Worm (Caenorhabditis elegans) whole organism, young adult: Measurements from ENCODE around the gene nmad-1.
A peak's percentile ranks its signal among the peaks of the same experiment; 100 is the strongest.

Source experiments
- B0035.1 ChIP-seq: sonication (generic microtip); optimal IDR thresholded peaks from 2 replicates; lab custom pipeline; 2016; ENCODE audit warnings: missing genetic modification characterization, mild to moderate bottlenecking, missing compliant biosample characterization, missing genotype, missing genetic modification reagents
- B0261.1 ChIP-seq: sonication (generic microtip); optimal IDR thresholded peaks from 2 replicates; lab custom pipeline; 2016; ENCODE audit warnings: mild to moderate bottlenecking, missing genetic modification characterization, moderate library complexity, missing compliant biosample characterization
- F10E7.11 ChIP-seq: sonication (generic microtip); optimal IDR thresholded peaks from 2 replicates; lab custom pipeline; 2017; ENCODE audit warnings: mild to moderate bottlenecking, missing genetic modification characterization, moderate library complexity, missing compliant biosample characterization
- F23B12.7 ChIP-seq: sonication (generic microtip); optimal IDR thresholded peaks from 2 replicates; lab custom pipeline; 2017; ENCODE audit warnings: missing genetic modification characterization, mild to moderate bottlenecking, missing compliant biosample characterization, antibody characterized with exemption, moderate library complexity; ENCODE audit not compliant: insufficient read depth
- F33H1.4 ChIP-seq: fragments of 200-800 bp; sonication (Bioruptor generic); IDR thresholded peaks from 2 replicates; pipeline ENCODE4 v1.3.6; 2022; ENCODE audit warnings: missing genetic modification reagents, missing genetic modification characterization, missing compliant biosample characterization
- F49E8.2 ChIP-seq: sonication (generic microtip); optimal IDR thresholded peaks from 3 replicates; lab custom pipeline; 2017; ENCODE audit warnings: missing genetic modification characterization, mild to moderate bottlenecking, missing compliant biosample characterization, antibody characterized with exemption, moderate library complexity; ENCODE audit not compliant: insufficient read depth
- K11D2.4 ChIP-seq: fragments of 200-800 bp; sonication (Bioruptor generic); IDR thresholded peaks from 2 replicates; pipeline ENCODE4 v1.3.6; 2022; ENCODE audit warnings: missing genetic modification reagents, missing genetic modification characterization, missing compliant biosample characterization
- Y53F4B.3 ChIP-seq: fragments of 200-800 bp; sonication (Bioruptor generic); IDR thresholded peaks from 2 replicates; pipeline ENCODE4 v1.3.6; 2022; ENCODE audit warnings: missing genetic modification reagents, missing genetic modification characterization, missing compliant biosample characterization
- Y53G8AR.9 ChIP-seq: fragments of 200-800 bp; sonication (Bioruptor generic); conservative IDR thresholded peaks from 2 replicates; pipeline ENCODE4 v1.3.6; 2022; ENCODE audit warnings: missing genetic modification reagents, missing genetic modification characterization, missing compliant biosample characterization
- Y79H2A.3 ChIP-seq: fragments of 200-800 bp; sonication (Bioruptor generic); conservative IDR thresholded peaks from 2 replicates; pipeline ENCODE4 v1.3.6; 2022; ENCODE audit warnings: missing genetic modification reagents, missing genetic modification characterization, missing compliant biosample characterization
- aptf-3 ChIP-seq: fragments of 200-800 bp; sonication (Bioruptor generic); IDR thresholded peaks from 2 replicates; pipeline ENCODE4 v1.3.6; 2022; ENCODE audit warnings: missing genetic modification characterization, missing compliant biosample characterization
- athp-1 ChIP-seq: sonication (generic microtip); optimal IDR thresholded peaks from 2 replicates; lab custom pipeline; 2017; ENCODE audit warnings: mild to moderate bottlenecking, missing genetic modification characterization, missing compliant biosample characterization
- bed-2 ChIP-seq: fragments of 200-800 bp; sonication (Bioruptor generic); IDR thresholded peaks from 2 replicates; pipeline ENCODE4 v1.3.6; 2022; ENCODE audit warnings: missing genetic modification reagents, missing genetic modification characterization, missing compliant biosample characterization
- ceh-100 ChIP-seq: fragments of 200-800 bp; sonication (Bioruptor generic); IDR thresholded peaks from 2 replicates; pipeline ENCODE4 v1.3.6; 2022; ENCODE audit warnings: missing genetic modification reagents, missing genetic modification characterization, missing compliant biosample characterization
- ceh-27 ChIP-seq: fragments of 200-800 bp; sonication (Bioruptor generic); optimal IDR thresholded peaks from 2 replicates; lab custom pipeline; 2018; ENCODE audit warnings: mild to moderate bottlenecking, missing genetic modification characterization, moderate library complexity, missing compliant biosample characterization
- ceh-79 ChIP-seq: sonication (generic microtip); optimal IDR thresholded peaks from 2 replicates; lab custom pipeline; 2017; ENCODE audit warnings: mild to moderate bottlenecking, missing genetic modification characterization, missing compliant biosample characterization
- die-1 ChIP-seq: sonication (generic microtip); optimal IDR thresholded peaks from 2 replicates; lab custom pipeline; 2016; ENCODE audit warnings: missing genotype, mild to moderate bottlenecking, missing genetic modification characterization, missing compliant biosample characterization
- efl-1 ChIP-seq: fragments of 150-350 bp; optimal IDR thresholded peaks from 2 replicates; lab custom pipeline; 2014; ENCODE audit warnings: missing biosample characterization, missing genetic modification reagents, missing genetic modification characterization
- egl-18 ChIP-seq: fragments of 200-800 bp; sonication (Bioruptor generic); IDR thresholded peaks from 2 replicates; pipeline ENCODE4 v1.3.6; 2022; ENCODE audit warnings: missing genetic modification reagents, missing genetic modification characterization, missing compliant biosample characterization
- egl-44 ChIP-seq: fragments of 200-800 bp; sonication (Bioruptor generic); IDR thresholded peaks from 2 replicates; pipeline ENCODE4 v1.3.6; 2022; ENCODE audit warnings: missing genetic modification reagents, missing genetic modification characterization, missing compliant biosample characterization
- fkh-3 ChIP-seq: sonication (generic microtip); optimal IDR thresholded peaks from 2 replicates; lab custom pipeline; 2016; ENCODE audit warnings: mild to moderate bottlenecking, missing genetic modification characterization, missing compliant biosample characterization
- him-1 ChIP-seq: sonication (generic microtip); optimal IDR thresholded peaks from 2 replicates; lab custom pipeline; 2016; ENCODE audit warnings: missing genotype, missing genetic modification reagents, missing genetic modification characterization, missing compliant biosample characterization
- hmg-20 ChIP-seq: fragments of 200-800 bp; sonication (Bioruptor generic); IDR thresholded peaks from 2 replicates; pipeline ENCODE4 v1.3.6; 2022; ENCODE audit warnings: missing genetic modification reagents, missing genetic modification characterization, missing compliant biosample characterization
- hsf-1 ChIP-seq: fragments of 200-800 bp; sonication (Bioruptor generic); IDR thresholded peaks from 2 replicates; pipeline ENCODE4 v1.3.6; 2022; ENCODE audit warnings: missing genetic modification reagents, missing genetic modification characterization, missing compliant biosample characterization
- lin-54 ChIP-seq: fragments of 200-800 bp; sonication (Bioruptor generic); optimal IDR thresholded peaks from 2 replicates; lab custom pipeline; 2018; ENCODE audit warnings: mild to moderate bottlenecking, missing genetic modification characterization, missing compliant biosample characterization
- lsl-1 ChIP-seq: fragments of 200-800 bp; sonication (Bioruptor generic); optimal IDR thresholded peaks from 2 replicates; lab custom pipeline; 2018; ENCODE audit warnings: mild to moderate bottlenecking, missing genetic modification characterization, moderate library complexity, missing compliant biosample characterization
- lsy-27 ChIP-seq: sonication (generic microtip); optimal IDR thresholded peaks from 2 replicates; lab custom pipeline; 2017; ENCODE audit warnings: missing genetic modification characterization, mild to moderate bottlenecking, missing compliant biosample characterization, antibody characterized with exemption, missing genotype, borderline replicate concordance; ENCODE audit not compliant: insufficient read depth
- madf-3 ChIP-seq: fragments of 200-800 bp; sonication (Bioruptor generic); IDR thresholded peaks from 2 replicates; pipeline ENCODE4 v1.3.6; 2022; ENCODE audit warnings: missing genetic modification reagents, missing genetic modification characterization, missing compliant biosample characterization
- madf-6 ChIP-seq: fragments of 200-800 bp; sonication (Bioruptor generic); IDR thresholded peaks from 2 replicates; pipeline ENCODE4 v1.3.6; 2022; ENCODE audit warnings: missing genetic modification reagents, missing genetic modification characterization, missing compliant biosample characterization
- madf-8 ChIP-seq: fragments of 200-800 bp; sonication (Bioruptor generic); conservative IDR thresholded peaks from 2 replicates; pipeline ENCODE4 v1.3.6; 2022; ENCODE audit warnings: missing genetic modification reagents, missing genetic modification characterization, missing compliant biosample characterization
- mel-28 ChIP-seq: sonication (generic microtip); optimal IDR thresholded peaks from 2 replicates; lab custom pipeline; 2016; ENCODE audit warnings: borderline replicate concordance, mild to moderate bottlenecking, missing genetic modification characterization, missing compliant biosample characterization
- mes-4 ChIP-seq: sonication (generic microtip); optimal IDR thresholded peaks from 2 replicates; lab custom pipeline; 2016; ENCODE audit warnings: missing genotype, missing genetic modification characterization, missing compliant biosample characterization
- mxl-1 ChIP-seq: sonication (generic microtip); optimal IDR thresholded peaks from 2 replicates; lab custom pipeline; 2016; ENCODE audit warnings: missing genetic modification characterization, missing compliant biosample characterization
- nhr-90 ChIP-seq: sonication (generic microtip); optimal IDR thresholded peaks from 2 replicates; lab custom pipeline; 2016; ENCODE audit warnings: missing genotype, mild to moderate bottlenecking, missing genetic modification characterization, missing compliant biosample characterization
- rpc-1 ChIP-seq, 2 experiments: fragments of 150-350 bp in 1 of 2; sonication (generic microtip) in 1 of 2; optimal IDR thresholded peaks; 2 replicates each; lab custom pipeline; 2014 to 2018; ENCODE audit warnings: missing biosample characterization in 1 of 2, missing genetic modification characterization in 1 of 2, missing genetic modification reagents in 1 of 2, missing genotype in 1 of 2
- sdz-38 ChIP-seq: sonication (generic microtip); optimal IDR thresholded peaks from 2 replicates; lab custom pipeline; 2016; ENCODE audit warnings: missing genotype, missing genetic modification characterization, missing compliant biosample characterization
- snpc-3.4 ChIP-seq: sonication (generic microtip); optimal IDR thresholded peaks from 2 replicates; lab custom pipeline; 2017; ENCODE audit warnings: missing genetic modification characterization, mild to moderate bottlenecking, missing compliant biosample characterization, antibody characterized with exemption, moderate library complexity, missing genotype, missing genetic modification reagents
- sptf-2 ChIP-seq: fragments of 200-800 bp; sonication (Bioruptor generic); optimal IDR thresholded peaks from 2 replicates; lab custom pipeline; 2018; ENCODE audit warnings: mild to moderate bottlenecking, missing genetic modification characterization, missing compliant biosample characterization
- unc-62 ChIP-seq: fragments of 150-350 bp; optimal IDR thresholded peaks from 2 replicates; lab custom pipeline; 2014; ENCODE audit warnings: missing biosample characterization, missing genetic modification reagents, missing genetic modification characterization
- xnd-1 ChIP-seq: sonication (generic microtip); optimal IDR thresholded peaks from 2 replicates; lab custom pipeline; 2016; ENCODE audit warnings: missing genotype, missing genetic modification reagents, missing genetic modification characterization, missing compliant biosample characterization
- ztf-18 ChIP-seq: sonication (generic microtip); optimal IDR thresholded peaks from 2 replicates; lab custom pipeline; 2016; ENCODE audit warnings: missing genotype, mild to moderate bottlenecking, missing genetic modification characterization, missing compliant biosample characterization
- ztf-22 ChIP-seq: fragments of 200-800 bp; sonication (Bioruptor generic); optimal IDR thresholded peaks from 2 replicates; lab custom pipeline; 2018; ENCODE audit warnings: mild to moderate bottlenecking, missing genetic modification characterization, moderate library complexity, missing compliant biosample characterization
- ztf-25 ChIP-seq: fragments of 200-800 bp; sonication (Bioruptor generic); IDR thresholded peaks from 2 replicates; pipeline ENCODE4 v1.3.6; 2022; ENCODE audit warnings: missing genetic modification reagents, missing genetic modification characterization, missing compliant biosample characterization

The nmad-1 gene

DNA sequence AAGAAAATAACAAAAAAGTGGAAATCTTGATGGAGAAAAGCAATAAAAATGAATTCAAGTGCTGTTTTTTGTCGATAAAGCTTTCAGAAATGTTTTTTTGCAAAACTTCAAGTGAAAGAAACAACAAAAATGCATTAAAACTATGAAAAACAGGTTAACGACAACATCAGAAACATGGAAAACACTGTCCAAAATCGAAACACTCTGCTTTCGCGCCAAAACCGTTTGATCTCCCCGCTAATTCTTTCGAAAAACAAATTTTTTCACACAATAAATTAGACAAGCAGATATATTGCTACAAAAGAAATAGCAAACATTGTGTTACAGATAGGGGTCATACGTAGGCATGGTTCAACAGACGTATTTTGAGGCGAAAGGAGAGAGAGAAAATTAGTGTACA, 13.0 kb downstream of the nmad-1 start:
- TF ChIP-seq ceh-27 (GFP tag; lab: Kevin White, UChicago) (no peak), madf-6 (GFP tag; lab: Robert Waterston, UW) (peak; percentile 79), lsl-1 (no peak), madf-8 (GFP tag; lab: Robert Waterston, UW) (0 out of 2 replicates have a peak, but pooled peaks have one; percentile 10), F49E8.2 (tag; lab: Kevin White, UChicago) (peak; percentile 67), efl-1 (GFP tag; lab: Kevin White, UChicago) (peak; percentile 80), ceh-79 (tag; lab: Kevin White, UChicago) (no peak), egl-18 (GFP tag; lab: Robert Waterston, UW) (no peak), xnd-1 (peak; percentile 6), F33H1.4 (0 out of 2 replicates have a peak, but pooled peaks have one; percentile 38)

DNA sequence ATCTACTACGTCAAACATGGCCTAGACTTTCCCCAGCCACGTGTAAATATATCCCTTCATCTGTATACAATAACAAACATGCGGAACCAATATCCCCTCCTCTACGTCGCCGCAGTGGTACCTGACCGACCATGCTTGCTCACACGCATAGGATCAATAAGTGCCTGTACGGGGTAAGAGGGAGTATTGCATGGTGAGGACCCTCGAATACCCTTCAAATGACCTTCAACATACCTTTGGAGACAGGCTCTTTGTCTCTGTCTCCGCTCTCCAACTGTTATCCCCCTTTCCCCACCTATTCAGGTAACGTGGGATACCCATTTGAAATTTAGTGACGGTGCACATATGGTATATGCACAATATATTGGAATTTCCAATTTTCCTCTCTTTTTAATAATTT, 28.8 kb downstream of the nmad-1 start, which contains the start of gene dex-1:
Gene dex-1 (plus strand): TSS at position 132 of the 400 bp plus-strand sequence.
- no peak for TF ChIP-seq unc-62 (GFP tag; lab: Kevin White, UChicago)
- no peak for TF ChIP-seq hmg-20 (GFP tag; lab: Robert Waterston, UW)
- TF ChIP-seq lin-54: no peak
- TF ChIP-seq sdz-38: no peak

DNA sequence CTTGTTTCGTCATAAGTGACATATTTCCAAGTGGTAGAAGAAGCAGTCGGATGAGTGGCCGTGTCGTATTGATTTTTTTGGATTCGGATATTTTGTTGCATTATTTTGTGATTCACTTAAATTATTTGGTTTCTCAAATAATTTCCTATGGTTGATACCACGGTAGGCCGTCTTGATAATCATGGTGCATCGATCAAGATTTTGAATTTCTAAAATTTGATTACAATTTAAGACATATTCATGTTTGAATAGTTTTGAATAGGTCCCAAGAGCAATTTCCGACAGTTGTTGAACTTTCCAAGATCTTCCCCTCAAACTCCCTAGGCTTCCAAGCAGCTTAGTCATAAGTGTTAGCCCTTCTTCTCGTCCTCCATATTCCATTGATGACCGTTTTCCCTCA, 32.8 kb downstream of the nmad-1 start, which contains the start of gene D1044.4:
Gene D1044.4 (minus strand): TSS at position 101 of the 400 bp plus-strand sequence.
- TF ChIP-seq ztf-22 (no peak), athp-1 (tag; lab: Kevin White, UChicago) (no peak)

ce11 chrIII:5517423-5517822, 37.3 kb downstream of the nmad-1 start, which contains the start of gene nekl-4:
nekl-4 (minus strand) TSS chrIII:5517523.
- no peak for TF ChIP-seq ztf-18 (tag; lab: Kevin White, UChicago)
- TF ChIP-seq mxl-1 (tag; lab: Kevin White, UChicago): no peak
- TF ChIP-seq snpc-3.4 (tag; lab: Kevin White, UChicago): no peak
- no peak for TF ChIP-seq Y53G8AR.9
- TF ChIP-seq lsy-27 (tag; lab: Kevin White, UChicago): no peak
- TF ChIP-seq Y79H2A.3: no peak
- TF ChIP-seq hsf-1: no peak
- TF ChIP-seq efl-1 (GFP tag; lab: Kevin White, UChicago): no peak
- TF ChIP-seq nhr-90 (tag; lab: Kevin White, UChicago): no peak
- no peak for TF ChIP-seq B0035.1 (tag; lab: Kevin White, UChicago)
- TF ChIP-seq him-1 (tag; lab: Kevin White, UChicago): no peak
- TF ChIP-seq mel-28: no peak
- TF ChIP-seq mes-4 (tag; lab: Kevin White, UChicago): no peak
- no peak for TF ChIP-seq sptf-2 (GFP tag; lab: Kevin White, UChicago)
- no peak for TF ChIP-seq egl-44 (GFP tag; lab: Robert Waterston, UW)
- TF ChIP-seq egl-18 (GFP tag; lab: Robert Waterston, UW): no peak
- no peak for TF ChIP-seq madf-3
- TF ChIP-seq fkh-3 (tag; lab: Kevin White, UChicago): no peak
- TF ChIP-seq, all 124 proteins: peak for 0

- no peak for TF ChIP-seq bed-2 (GFP tag; lab: Robert Waterston, UW)
- no peak for TF ChIP-seq ceh-100 (GFP tag; lab: Robert Waterston, UW)
- TF ChIP-seq aptf-3 (GFP tag; lab: Robert Waterston, UW): no peak
- no peak for TF ChIP-seq F10E7.11 (tag; lab: Kevin White, UChicago)
- no peak for TF ChIP-seq Y79H2A.3
- no peak for TF ChIP-seq nhr-90 (tag; lab: Kevin White, UChicago)
- TF ChIP-seq die-1: no peak
- TF ChIP-seq hsf-1: no peak
- TF ChIP-seq rpc-1 (optimal IDR thresholded peaks at IDR 0.05; lab: Kevin White, UChicago): no peak
- TF ChIP-seq rpc-1 (tag; optimal IDR thresholded peaks at IDR 0.05; lab: Kevin White, UChicago): no peak
- TF ChIP-seq Y53F4B.3 (GFP tag; lab: Robert Waterston, UW): no peak
- TF ChIP-seq B0261.1 (tag; lab: Kevin White, UChicago): no peak
- no peak for TF ChIP-seq F23B12.7 (tag; lab: Kevin White, UChicago)
- TF ChIP-seq K11D2.4 (GFP tag; lab: Robert Waterston, UW): no peak
- TF ChIP-seq ztf-25: no peak
Measured at ce11 chrIII:5512502-5512901, 42.2 kb downstream of the nmad-1 start, which contains the start of gene pqn-25. pqn-25 (minus strand) TSS chrIII:5512602.
